Worm (Caenorhabditis elegans): ENCODE results near the gene lig-4.

ce11 chrIII:7497782-7498266 is 23.4 kb upstream of the lig-4 start, which contains the start of gene cgh-1:
- TF ChIP-seq ama-1 (optimal IDR thresholded peaks at IDR 0.05) (no peak), aly-2 (tag; optimal IDR thresholded peaks at IDR 0.05) (no peak), nhr-84 (tag; optimal IDR thresholded peaks at IDR 0.05) (no peak), aha-1 (tag; optimal IDR thresholded peaks at IDR 0.05) (no peak), unc-62 (GFP tag; optimal IDR thresholded peaks at IDR 0.05) (no peak), xbp-1 (tag; optimal IDR thresholded peaks at IDR 0.05) (no peak), mdl-1 (tag; optimal IDR thresholded peaks at IDR 0.05) (no peak), lin-13 (GFP tag; optimal IDR thresholded peaks at IDR 0.05) (no peak), ceh-82 (tag; optimal IDR thresholded peaks at IDR 0.05) (no peak)
